Worm (Caenorhabditis elegans) whole organism, L3 larva: Measurements from ENCODE around the gene C50E3.9.

Experiments
- aly-2 ChIP-seq: fragments of 150-350 bp; optimal IDR thresholded peaks from 2 replicates; lab custom pipeline; 2014; ENCODE audit warnings: missing biosample characterization, missing genetic modification characterization
- ama-1 ChIP-seq: fragments of 150-350 bp; optimal IDR thresholded peaks from 2 replicates; lab custom pipeline; 2018
- ceh-16 ChIP-seq: sonication (generic microtip); optimal IDR thresholded peaks from 2 replicates; lab custom pipeline; 2017; ENCODE audit warnings: missing biosample characterization, missing genetic modification characterization
- ceh-28 ChIP-seq: fragments of 150-350 bp; optimal IDR thresholded peaks from 2 replicates; lab custom pipeline; 2014; ENCODE audit warnings: missing biosample characterization, missing genetic modification reagents, missing genetic modification characterization
- ceh-82 ChIP-seq: fragments of 150-350 bp; optimal IDR thresholded peaks from 2 replicates; lab custom pipeline; 2014; ENCODE audit warnings: missing biosample characterization, missing genetic modification characterization
- ceh-9 ChIP-seq: sonication (generic microtip); optimal IDR thresholded peaks from 2 replicates; lab custom pipeline; 2018; ENCODE audit warnings: missing biosample characterization, missing genetic modification characterization
- daf-12 ChIP-seq: fragments of 150-350 bp; optimal IDR thresholded peaks from 2 replicates; lab custom pipeline; 2014; ENCODE audit warnings: missing biosample characterization, missing genetic modification reagents, missing genetic modification characterization
- egl-27 ChIP-seq: sonication (generic microtip); optimal IDR thresholded peaks from 4 replicates; lab custom pipeline; 2017; ENCODE audit warnings: missing biosample characterization, missing genetic modification reagents, missing genetic modification characterization
- egl-5 ChIP-seq: fragments of 150-350 bp; optimal IDR thresholded peaks from 2 replicates; lab custom pipeline; 2017; ENCODE audit warnings: missing biosample characterization, missing genetic modification reagents, missing genetic modification characterization, inconsistent platforms
- elt-1 ChIP-seq: fragments of 150-350 bp; optimal IDR thresholded peaks from 2 replicates; lab custom pipeline; 2014; ENCODE audit warnings: missing biosample characterization, missing genetic modification characterization
- elt-2 ChIP-seq: sonication (generic microtip); optimal IDR thresholded peaks from 2 replicates; lab custom pipeline; 2016; ENCODE audit warnings: missing genetic modification reagents, mild to moderate bottlenecking, missing genetic modification characterization, missing compliant biosample characterization
- eor-1 ChIP-seq, 2 experiments: fragments of 150-350 bp; optimal IDR thresholded peaks; 2 replicates each; lab custom pipeline; 2014 to 2018; ENCODE audit warnings: missing biosample characterization in 2 of 2, missing genetic modification characterization in 2 of 2
- fkh-10 ChIP-seq: sonication (generic microtip); optimal IDR thresholded peaks from 2 replicates; lab custom pipeline; 2017; ENCODE audit warnings: missing biosample characterization, missing genetic modification reagents, missing genetic modification characterization
- fos-1 ChIP-seq: fragments of 150-350 bp; optimal IDR thresholded peaks from 2 replicates; lab custom pipeline; 2014; ENCODE audit warnings: missing biosample characterization, missing genetic modification characterization
- hmg-11 ChIP-seq: sonication (generic microtip); optimal IDR thresholded peaks from 2 replicates; lab custom pipeline; 2016; ENCODE audit warnings: missing genetic modification characterization, missing compliant biosample characterization
- jun-1 ChIP-seq: fragments of 150-350 bp; optimal IDR thresholded peaks from 2 replicates; lab custom pipeline; 2014; ENCODE audit warnings: missing biosample characterization, missing genetic modification reagents, missing genetic modification characterization
- lin-15B ChIP-seq: fragments of 150-350 bp; optimal IDR thresholded peaks from 2 replicates; lab custom pipeline; 2014; ENCODE audit warnings: missing biosample characterization, missing genetic modification characterization
- lin-39 ChIP-seq: fragments of 150-350 bp; optimal IDR thresholded peaks from 2 replicates; lab custom pipeline; 2018; ENCODE audit warnings: missing biosample characterization, missing genetic modification reagents, missing genetic modification characterization
- lsy-12 ChIP-seq: sonication (generic microtip); optimal IDR thresholded peaks from 2 replicates; lab custom pipeline; 2016; ENCODE audit warnings: mild to moderate bottlenecking, missing genetic modification characterization, missing compliant biosample characterization
- mdl-1 ChIP-seq: fragments of 150-350 bp; optimal IDR thresholded peaks from 2 replicates; lab custom pipeline; 2014; ENCODE audit warnings: missing biosample characterization, missing genetic modification characterization
- mml-1 ChIP-seq: fragments of 150-350 bp; sonication (generic microtip); optimal IDR thresholded peaks from 3 replicates; lab custom pipeline; 2014; ENCODE audit warnings: missing biosample characterization, missing genetic modification characterization
- nhr-11 ChIP-seq: fragments of 150-350 bp; optimal IDR thresholded peaks from 2 replicates; lab custom pipeline; 2014; ENCODE audit warnings: missing biosample characterization, missing genetic modification characterization
- nhr-12 ChIP-seq: fragments of 150-350 bp; optimal IDR thresholded peaks from 2 replicates; lab custom pipeline; 2014; ENCODE audit warnings: missing biosample characterization, missing genetic modification characterization
- nhr-23 ChIP-seq: fragments of 150-350 bp; optimal IDR thresholded peaks from 2 replicates; lab custom pipeline; 2014; ENCODE audit warnings: missing biosample characterization, missing genetic modification reagents, missing genetic modification characterization
- nhr-28 ChIP-seq: fragments of 150-350 bp; optimal IDR thresholded peaks from 2 replicates; lab custom pipeline; 2014; ENCODE audit warnings: missing biosample characterization, missing genetic modification characterization
- nhr-43 ChIP-seq: sonication (generic microtip); optimal IDR thresholded peaks from 2 replicates; lab custom pipeline; 2016; ENCODE audit warnings: mild to moderate bottlenecking, missing genetic modification characterization, missing compliant biosample characterization; ENCODE audit not compliant: poor library complexity, severe bottlenecking
- nhr-67 ChIP-seq: fragments of 150-350 bp; optimal IDR thresholded peaks from 2 replicates; lab custom pipeline; 2014; ENCODE audit warnings: missing biosample characterization, missing genetic modification characterization
- nhr-76 ChIP-seq: fragments of 150-350 bp; sonication (generic microtip); optimal IDR thresholded peaks from 5 replicates; lab custom pipeline; 2014; ENCODE audit warnings: missing biosample characterization, missing genetic modification characterization
- nhr-77 ChIP-seq: fragments of 150-350 bp; optimal IDR thresholded peaks from 2 replicates; lab custom pipeline; 2014; ENCODE audit warnings: missing biosample characterization, missing genetic modification characterization
- pha-4 ChIP-seq: fragments of 150-350 bp; optimal IDR thresholded peaks from 2 replicates; lab custom pipeline; 2014; ENCODE audit warnings: missing biosample characterization, missing genetic modification reagents, missing genetic modification characterization
- pqm-1 ChIP-seq: fragments of 150-350 bp; optimal IDR thresholded peaks from 2 replicates; lab custom pipeline; 2017; ENCODE audit warnings: missing biosample characterization, missing genetic modification characterization, inconsistent platforms
- skn-1 ChIP-seq: fragments of 150-350 bp; optimal IDR thresholded peaks from 2 replicates; lab custom pipeline; 2014; ENCODE audit warnings: missing biosample characterization, missing genetic modification characterization
- unc-39 ChIP-seq: sonication (generic microtip); optimal IDR thresholded peaks from 4 replicates; lab custom pipeline; 2017; ENCODE audit warnings: missing biosample characterization, missing genetic modification characterization
- unc-62 ChIP-seq: fragments of 150-350 bp; sonication (generic microtip); optimal IDR thresholded peaks from 4 replicates; lab custom pipeline; 2014; ENCODE audit warnings: missing biosample characterization, missing genetic modification reagents, missing genetic modification characterization
- zag-1 ChIP-seq: fragments of 150-350 bp; optimal IDR thresholded peaks from 2 replicates; lab custom pipeline; 2014; ENCODE audit warnings: missing biosample characterization, missing genetic modification characterization
- ztf-4 ChIP-seq: fragments of 150-350 bp; optimal IDR thresholded peaks from 2 replicates; lab custom pipeline; 2014; ENCODE audit warnings: missing biosample characterization, missing genetic modification characterization

C50E3.9 gene

DNA sequence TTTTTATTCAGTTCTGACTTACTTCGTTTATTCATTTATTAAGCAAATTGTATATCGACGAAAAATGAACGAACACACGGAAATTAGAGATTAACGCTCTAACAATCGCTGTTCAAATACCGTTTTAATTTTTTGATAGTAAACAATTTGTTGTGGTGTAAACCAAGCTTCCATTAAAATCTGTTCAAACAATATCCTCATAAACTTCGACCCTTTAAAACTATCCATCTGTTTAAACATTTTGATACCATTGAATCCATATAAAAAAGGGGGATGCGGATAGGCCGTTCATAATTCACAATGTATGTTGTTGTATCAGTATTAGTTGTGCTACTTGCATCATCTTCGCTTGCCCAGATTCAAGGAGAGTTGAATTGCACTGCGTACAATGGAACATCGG lies 26.5 kb upstream of the C50E3.9 start, which contains the start of gene F07C4.6:
TSS of gene F07C4.6 (plus strand) at position 301 of the 400 bp plus-strand sequence.
- TF ChIP-seq pqm-1 (no peak), nhr-43 (tag; lab: Kevin White, UChicago) (no peak), lsy-12 (tag; lab: Kevin White, UChicago) (no peak), zag-1 (tag; lab: Kevin White, UChicago) (no peak), nhr-67 (tag; lab: Kevin White, UChicago) (no peak), skn-1 (tag; lab: Kevin White, UChicago) (no peak), nhr-77 (no peak), hmg-11 (tag; lab: Kevin White, UChicago) (no peak), ceh-28 (tag; lab: Kevin White, UChicago) (no peak), aly-2 (tag; lab: Kevin White, UChicago) (no peak), nhr-76 (no peak), unc-39 (tag; lab: Kevin White, UChicago) (no peak), pha-4 (tag; lab: Kevin White, UChicago) (no peak), ceh-82 (no peak), unc-62 (GFP tag; lab: Kevin White, UChicago) (no peak), nhr-28 (tag; lab: Kevin White, UChicago) (no peak), daf-12 (tag; lab: Kevin White, UChicago) (no peak), nhr-11 (tag; lab: Kevin White, UChicago) (no peak), mdl-1 (tag; lab: Kevin White, UChicago) (no peak)

DNA sequence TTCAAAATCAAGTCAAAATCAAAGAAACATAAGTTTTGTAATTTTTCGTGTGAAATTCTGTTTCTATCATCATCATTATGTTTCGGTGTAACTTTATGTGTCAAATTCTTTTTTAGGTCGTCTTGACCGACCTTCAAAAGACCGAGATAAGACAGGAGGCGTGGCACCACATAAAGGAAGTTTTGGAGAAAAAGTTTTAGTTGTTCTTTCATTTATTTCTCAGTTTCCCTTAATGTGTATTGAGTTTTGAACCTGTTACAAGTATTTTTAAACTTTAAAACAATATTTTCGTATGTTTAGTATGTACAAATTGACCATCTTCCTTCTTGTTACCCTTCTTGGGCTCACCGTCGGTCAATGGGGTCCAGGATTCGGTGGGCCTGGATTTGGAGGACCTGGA lies 24.6 kb upstream of the C50E3.9 start, which contains the start of gene grsp-4:
TSS of gene grsp-4 (plus strand) at position 301 of the 400 bp plus-strand sequence.
- TF ChIP-seq ama-1 (lab: Kevin White, UChicago) (no peak), mml-1 (tag; lab: Kevin White, UChicago) (no peak), ceh-16 (tag; lab: Kevin White, UChicago) (no peak), nhr-12 (tag; lab: Kevin White, UChicago) (no peak), fos-1 (tag; lab: Kevin White, UChicago) (no peak), lin-39 (tag; lab: Kevin White, UChicago) (no peak), lin-15B (no peak), eor-1 (tag; optimal IDR thresholded peaks at IDR 0.05; lab: Kevin White, UChicago) (no peak), ztf-4 (tag; lab: Kevin White, UChicago) (no peak)

DNA sequence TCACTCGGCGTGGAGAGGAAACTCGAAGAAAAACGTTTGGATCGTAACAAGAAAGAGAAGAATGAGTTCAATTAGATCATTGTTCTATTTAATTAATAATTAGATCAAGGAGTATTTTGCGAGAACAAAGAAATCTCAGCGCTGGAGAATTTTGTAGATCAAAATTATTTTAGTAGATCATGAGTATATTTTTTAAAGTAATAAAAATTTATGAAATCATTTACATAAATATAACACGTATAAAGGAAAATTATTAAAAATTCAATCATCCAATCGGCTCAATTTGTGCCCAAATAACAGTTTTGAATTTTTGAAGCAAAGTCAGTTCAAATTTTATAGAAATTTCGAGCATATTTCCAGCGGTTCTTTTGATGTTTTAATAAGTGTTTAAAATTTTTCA lies 24.1 kb upstream of the C50E3.9 start, which contains the start of gene C50E3.13:
TSS of gene C50E3.13 (minus strand) at position 101 of the 400 bp plus-strand sequence.
- TF ChIP-seq elt-1 (tag; lab: Kevin White, UChicago) (no peak), lsy-12 (tag; lab: Kevin White, UChicago) (no peak), nhr-76 (no peak), ceh-9 (tag; lab: Kevin White, UChicago) (no peak), fkh-10 (no peak), jun-1 (tag; lab: Kevin White, UChicago) (no peak), nhr-77 (no peak), ama-1 (lab: Kevin White, UChicago) (no peak), egl-5 (tag; lab: Kevin White, UChicago) (no peak), skn-1 (tag; lab: Kevin White, UChicago) (no peak), elt-2 (tag; lab: Kevin White, UChicago) (no peak), nhr-43 (tag; lab: Kevin White, UChicago) (no peak), egl-27 (no peak), lin-15B (no peak), ztf-4 (tag; lab: Kevin White, UChicago) (no peak), nhr-23 (no peak)

DNA sequence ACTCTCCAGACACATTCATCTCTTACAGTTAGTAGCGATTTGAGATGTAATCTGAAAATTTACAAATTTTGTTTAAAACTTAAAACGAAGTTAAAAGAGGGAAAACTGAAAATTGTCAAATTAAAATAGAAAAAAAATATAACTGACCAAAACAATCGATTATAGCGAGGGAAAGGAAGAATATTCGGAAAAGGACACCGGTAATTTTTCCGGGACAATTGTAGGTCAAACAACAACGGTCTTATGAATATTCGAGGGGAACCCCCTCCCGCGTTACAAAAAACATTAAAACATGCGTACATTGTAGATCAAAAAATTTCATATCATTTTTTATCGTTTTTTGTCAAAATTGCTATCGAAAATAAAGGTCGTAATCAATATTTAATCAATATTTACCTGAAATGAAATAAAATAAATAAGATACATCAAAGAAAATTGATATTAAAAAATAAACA lies 22.0 kb upstream of the C50E3.9 start, which contains the start of gene C50E3.12:
TSS of gene C50E3.12 (minus strand) at position 51 of the 455 bp plus-strand sequence.
- TF ChIP-seq egl-27, result no peak
- no peak for TF ChIP-seq ztf-4 (tag; lab: Kevin White, UChicago)
- no peak for TF ChIP-seq ceh-28 (tag; lab: Kevin White, UChicago)
- TF ChIP-seq jun-1 (tag; lab: Kevin White, UChicago), result no peak
- TF ChIP-seq, all 47 proteins: peak for 0
